Fruit fly (Drosophila melanogaster): ENCODE results near the gene Kif3C.
A peak's percentile ranks its signal among the peaks of the same experiment; 100 is the strongest.

Gene Kif3C

dm6 chr4:1186828-1187227 lies 39.6 kb downstream of the Kif3C start:
- TF ChIP-seq Snoo (tag; optimal IDR thresholded peaks at IDR 0.05) (no peak), EcR (GFP tag; optimal IDR thresholded peaks at IDR 0.05) (no peak), CG14655 (GFP tag; optimal IDR thresholded peaks at IDR 0.05) (no peak), CG32121 (GFP tag; IDR thresholded peaks at IDR 0.05) (no peak), CG12605 (GFP tag; IDR thresholded peaks at IDR 0.05) (no peak), gl (tag; optimal IDR thresholded peaks at IDR 0.05) (no peak), fd96Ca (GFP tag; IDR thresholded peaks at IDR 0.05) (no peak), Pif1B (GFP tag; optimal IDR thresholded peaks at IDR 0.05) (no peak), D1 (tag; optimal IDR thresholded peaks at IDR 0.05) (no peak), CG8301 (tag; optimal IDR thresholded peaks at IDR 0.05) (no peak), CG13204 (GFP tag; optimal IDR thresholded peaks at IDR 0.05) (no peak), CG4496 (GFP tag; IDR thresholded peaks at IDR 0.05) (no peak), CG9948 (tag; optimal IDR thresholded peaks at IDR 0.05) (no peak)

- TF ChIP-seq CG32121 (GFP tag; IDR thresholded peaks at IDR 0.05) (no peak), CG4496 (GFP tag; IDR thresholded peaks at IDR 0.05) (no peak), Ets98B (GFP tag; IDR thresholded peaks at IDR 0.05) (no peak), Snoo (tag; optimal IDR thresholded peaks at IDR 0.05) (no peak), CG8159 (tag; optimal IDR thresholded peaks at IDR 0.05) (no peak), Pif1B (GFP tag; optimal IDR thresholded peaks at IDR 0.05) (no peak), Pif1A (GFP tag; optimal IDR thresholded peaks at IDR 0.05) (no peak), CG15710 (tag; optimal IDR thresholded peaks at IDR 0.05) (no peak), gl (tag; optimal IDR thresholded peaks at IDR 0.05) (no peak), CG8301 (tag; optimal IDR thresholded peaks at IDR 0.05) (no peak), CG9948 (tag; optimal IDR thresholded peaks at IDR 0.05) (no peak), fd96Ca (GFP tag; IDR thresholded peaks at IDR 0.05) (no peak), CG12605 (GFP tag; IDR thresholded peaks at IDR 0.05) (no peak), CG10348 (GFP tag; IDR thresholded peaks at IDR 0.05) (no peak), rn (GFP tag; IDR thresholded peaks at IDR 0.05) (no peak)
Measured at dm6 chr4:1191630-1192029, 44.4 kb downstream of the Kif3C start.

- TF ChIP-seq CG12605 (GFP tag; IDR thresholded peaks at IDR 0.05) (no peak), EcR (GFP tag; optimal IDR thresholded peaks at IDR 0.05) (no peak), Ets98B (GFP tag; IDR thresholded peaks at IDR 0.05) (no peak), D1 (tag; optimal IDR thresholded peaks at IDR 0.05) (no peak), CG17806 (tag; optimal IDR thresholded peaks at IDR 0.05) (no peak), CG8301 (tag; optimal IDR thresholded peaks at IDR 0.05) (no peak)
Measured at dm6 chr4:1196653-1197161, 49.4 kb downstream of the Kif3C start, which contains the start of gene PIP4K. TSS of gene PIP4K (minus strand) at chr4:1196848.

- TF ChIP-seq CG4496 (GFP tag; IDR thresholded peaks at IDR 0.05) = no peak
- no peak for TF ChIP-seq Snoo (tag; optimal IDR thresholded peaks at IDR 0.05)
- TF ChIP-seq CG12605 (GFP tag; IDR thresholded peaks at IDR 0.05) = no peak
- no peak for TF ChIP-seq EcR (GFP tag; optimal IDR thresholded peaks at IDR 0.05)
- TF ChIP-seq Ets98B (GFP tag; IDR thresholded peaks at IDR 0.05) = no peak
- TF ChIP-seq CG8301 (tag; optimal IDR thresholded peaks at IDR 0.05) = no peak
- TF ChIP-seq CG10348 (GFP tag; IDR thresholded peaks at IDR 0.05) = no peak
- TF ChIP-seq CG14655 (GFP tag; optimal IDR thresholded peaks at IDR 0.05) = no peak
- no peak for TF ChIP-seq fd96Ca (GFP tag; IDR thresholded peaks at IDR 0.05)
- TF ChIP-seq Pif1A (GFP tag; optimal IDR thresholded peaks at IDR 0.05) = no peak
- no peak for TF ChIP-seq CG8159 (tag; optimal IDR thresholded peaks at IDR 0.05)
- no peak for TF ChIP-seq gl (tag; optimal IDR thresholded peaks at IDR 0.05)
Measured at dm6 chr4:1198599-1198998, 51.3 kb downstream of the Kif3C start, which contains the start of gene Mitf. TSS of gene Mitf (plus strand) at chr4:1198852.

dm6 chr4:1199178-1199577 lies 51.9 kb downstream of the Kif3C start:
- peak; percentile 92 for TF ChIP-seq D1 (tag; optimal IDR thresholded peaks at IDR 0.05)
- no peak for TF ChIP-seq fd96Ca (GFP tag; IDR thresholded peaks at IDR 0.05)
- TF ChIP-seq Pif1B (GFP tag; optimal IDR thresholded peaks at IDR 0.05) = peak; percentile 30
